Worm (Caenorhabditis elegans) whole organism, late embryonic: Measurements from ENCODE around the gene T05C1.3.

Experiments used
- ama-1 ChIP-seq: fragments of 150-350 bp; optimal IDR thresholded peaks from 2 replicates; lab custom pipeline; 2014
- ceh-24 ChIP-seq: sonication (generic microtip); optimal IDR thresholded peaks from 2 replicates; lab custom pipeline; 2016; ENCODE audit warnings: mild to moderate bottlenecking, missing genetic modification characterization, missing compliant biosample characterization
- elt-2 ChIP-seq: sonication (generic microtip); optimal IDR thresholded peaks from 2 replicates; lab custom pipeline; 2016; ENCODE audit warnings: missing genetic modification reagents, missing genetic modification characterization, missing compliant biosample characterization
- ets-4 ChIP-seq: sonication (generic microtip); optimal IDR thresholded peaks from 2 replicates; lab custom pipeline; 2016; ENCODE audit warnings: missing genetic modification characterization, missing compliant biosample characterization
- eyg-1 ChIP-seq: sonication (generic microtip); optimal IDR thresholded peaks from 2 replicates; lab custom pipeline; 2016; ENCODE audit warnings: missing genotype, missing genetic modification characterization, missing compliant biosample characterization
- fkh-10 ChIP-seq: fragments of 150-350 bp; optimal IDR thresholded peaks from 2 replicates; lab custom pipeline; 2014; ENCODE audit warnings: missing biosample characterization, missing genetic modification reagents, missing genetic modification characterization
- nfya-1 ChIP-seq: sonication (generic microtip); optimal IDR thresholded peaks from 2 replicates; lab custom pipeline; 2017; ENCODE audit warnings: missing genetic modification characterization, mild to moderate bottlenecking, missing compliant biosample characterization, antibody characterized with exemption, moderate library complexity
- npax-4 ChIP-seq: sonication (generic microtip); optimal IDR thresholded peaks from 2 replicates; lab custom pipeline; 2016; ENCODE audit warnings: missing genetic modification characterization, missing compliant biosample characterization
- pax-1 ChIP-seq: fragments of 150-350 bp; optimal IDR thresholded peaks from 2 replicates; lab custom pipeline; 2014; ENCODE audit warnings: missing biosample characterization, missing genetic modification characterization
- tbx-2 ChIP-seq: sonication (generic microtip); optimal IDR thresholded peaks from 2 replicates; lab custom pipeline; 2016; ENCODE audit warnings: missing genetic modification characterization, missing compliant biosample characterization
- ttx-3 ChIP-seq: sonication (generic microtip); optimal IDR thresholded peaks from 2 replicates; lab custom pipeline; 2016; ENCODE audit warnings: missing genetic modification reagents, missing genetic modification characterization, missing compliant biosample characterization
- zip-5 ChIP-seq: sonication (generic microtip); optimal IDR thresholded peaks from 2 replicates; lab custom pipeline; 2016; ENCODE audit warnings: missing genetic modification characterization, missing compliant biosample characterization
- ztf-16 ChIP-seq: sonication (generic microtip); optimal IDR thresholded peaks from 2 replicates; lab custom pipeline; 2017; ENCODE audit warnings: missing genetic modification characterization, missing compliant biosample characterization

ce11 chrII:4453051-4453450 is 36.1 kb downstream of the T05C1.3 start, which contains the start of gene twk-2:
- TF ChIP-seq eyg-1 (tag; lab: Kevin White, UChicago) (no peak), nfya-1 (tag; lab: Kevin White, UChicago) (no peak), tbx-2 (tag; lab: Kevin White, UChicago) (no peak), ama-1 (lab: Kevin White, UChicago) (no peak), ttx-3 (tag; lab: Kevin White, UChicago) (no peak), zip-5 (tag; lab: Kevin White, UChicago) (no peak), ceh-24 (tag; lab: Kevin White, UChicago) (no peak), fkh-10 (GFP tag; lab: Kevin White, UChicago) (no peak), ztf-16 (tag; lab: Kevin White, UChicago) (no peak), ets-4 (tag; lab: Kevin White, UChicago) (no peak), elt-2 (tag; lab: Kevin White, UChicago) (no peak), pax-1 (no peak), npax-4 (tag; lab: Kevin White, UChicago) (no peak)
